Worm (Caenorhabditis elegans) whole organism, early embryonic: ENCODE measurements around the gene npr-25.

ENCODE experiments used
- B0310.2 ChIP-seq: sonication (generic microtip); optimal IDR thresholded peaks from 2 replicates; lab custom pipeline; 2016; ENCODE audit warnings: mild to moderate bottlenecking, missing genetic modification characterization, missing compliant biosample characterization
- F13C5.2 ChIP-seq: sonication (generic microtip); optimal IDR thresholded peaks from 2 replicates; lab custom pipeline; 2017; ENCODE audit warnings: mild to moderate bottlenecking, missing genetic modification characterization, inconsistent platforms, missing compliant biosample characterization
- aly-1 ChIP-seq: sonication (generic microtip); optimal IDR thresholded peaks from 2 replicates; lab custom pipeline; 2016; ENCODE audit warnings: missing genetic modification characterization, missing compliant biosample characterization
- ama-1 ChIP-seq: fragments of 150-350 bp; optimal IDR thresholded peaks from 2 replicates; lab custom pipeline; 2014
- ceh-13 ChIP-seq: fragments of 200-800 bp; sonication (Bioruptor generic); optimal IDR thresholded peaks from 2 replicates; lab custom pipeline; 2018; ENCODE audit warnings: mild to moderate bottlenecking, missing genetic modification characterization, missing compliant biosample characterization
- flt-1 ChIP-seq: fragments of 200-800 bp; sonication (Bioruptor generic); IDR thresholded peaks from 2 replicates; pipeline ENCODE4 v1.3.6; 2022; ENCODE audit warnings: missing genetic modification characterization, missing compliant biosample characterization
- hmbx-1 ChIP-seq: sonication (generic microtip); optimal IDR thresholded peaks from 2 replicates; lab custom pipeline; 2016; ENCODE audit warnings: mild to moderate bottlenecking, missing genetic modification characterization, missing compliant biosample characterization
- hmg-4 ChIP-seq: fragments of 200-800 bp; sonication (Bioruptor generic); optimal IDR thresholded peaks from 2 replicates; lab custom pipeline; 2018; ENCODE audit warnings: mild to moderate bottlenecking, missing genetic modification characterization, missing compliant biosample characterization
- hnd-1 ChIP-seq: sonication (generic microtip); optimal IDR thresholded peaks from 2 replicates; lab custom pipeline; 2016; ENCODE audit warnings: missing genetic modification characterization, missing compliant biosample characterization
- pes-1 ChIP-seq: fragments of 200-800 bp; sonication (Bioruptor generic); IDR thresholded peaks from 2 replicates; pipeline ENCODE4 v1.3.6; 2022; ENCODE audit warnings: missing genetic modification reagents, missing genetic modification characterization, missing compliant biosample characterization
- scrt-1 ChIP-seq: fragments of 200-800 bp; sonication (Bioruptor generic); IDR thresholded peaks from 2 replicates; pipeline ENCODE4 v1.3.6; 2022; ENCODE audit warnings: missing genetic modification characterization, missing compliant biosample characterization
- sea-1 ChIP-seq: fragments of 200-800 bp; sonication (Bioruptor generic); conservative IDR thresholded peaks from 2 replicates; pipeline ENCODE4 v1.3.6; 2022; ENCODE audit warnings: missing genetic modification characterization, missing compliant biosample characterization
- tbx-11 ChIP-seq: fragments of 200-800 bp; sonication (Bioruptor generic); IDR thresholded peaks from 2 replicates; pipeline ENCODE4 v1.3.6; 2022; ENCODE audit warnings: missing genetic modification characterization, missing compliant biosample characterization
- tbx-37 ChIP-seq: fragments of 200-800 bp; sonication (Bioruptor generic); conservative IDR thresholded peaks from 2 replicates; pipeline ENCODE4 v1.3.6; 2022; ENCODE audit warnings: missing genetic modification reagents, missing genetic modification characterization, missing compliant biosample characterization

DNA sequence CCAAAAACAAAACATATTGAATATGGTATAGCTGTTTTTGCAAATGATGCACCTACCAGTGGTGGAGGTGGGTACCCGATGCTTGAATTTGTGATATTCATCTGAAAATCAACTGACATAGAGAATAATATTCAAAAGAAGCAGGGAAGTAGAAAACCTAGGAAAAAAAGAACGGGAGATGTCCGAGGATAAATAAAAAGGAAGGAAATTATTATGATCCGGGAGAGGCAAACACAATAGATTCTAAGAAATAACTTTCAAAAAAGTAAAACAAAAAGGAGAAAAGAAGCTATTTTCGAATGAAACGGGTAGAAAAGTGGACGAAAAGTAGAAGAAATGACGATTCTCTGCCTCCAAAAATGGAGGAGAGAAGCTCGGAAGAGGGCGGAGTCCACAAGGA, at the start of gene npr-25:
- TF ChIP-seq ama-1 (lab: Kevin White, UChicago) = no peak
- no peak for TF ChIP-seq sea-1 (GFP tag; lab: Robert Waterston, UW)
- no peak for TF ChIP-seq B0310.2
- no peak for TF ChIP-seq hnd-1 (tag; lab: Kevin White, UChicago)
- TF ChIP-seq pes-1 (GFP tag; lab: Robert Waterston, UW) = no peak
- TF ChIP-seq hmbx-1 = no peak
- no peak for TF ChIP-seq flt-1
- no peak for TF ChIP-seq tbx-37 (GFP tag; lab: Robert Waterston, UW)
- no peak for TF ChIP-seq tbx-11 (GFP tag; lab: Robert Waterston, UW)
- no peak for TF ChIP-seq F13C5.2 (tag; lab: Kevin White, UChicago)
- no peak for TF ChIP-seq hmg-4 (GFP tag; lab: Kevin White, UChicago)
- TF ChIP-seq ceh-13 = no peak
- TF ChIP-seq aly-1 (tag; lab: Kevin White, UChicago) = no peak
- TF ChIP-seq scrt-1 (GFP tag; lab: Robert Waterston, UW) = no peak
